Worm (Caenorhabditis elegans): ENCODE data around the gene taf-13.

DNA sequence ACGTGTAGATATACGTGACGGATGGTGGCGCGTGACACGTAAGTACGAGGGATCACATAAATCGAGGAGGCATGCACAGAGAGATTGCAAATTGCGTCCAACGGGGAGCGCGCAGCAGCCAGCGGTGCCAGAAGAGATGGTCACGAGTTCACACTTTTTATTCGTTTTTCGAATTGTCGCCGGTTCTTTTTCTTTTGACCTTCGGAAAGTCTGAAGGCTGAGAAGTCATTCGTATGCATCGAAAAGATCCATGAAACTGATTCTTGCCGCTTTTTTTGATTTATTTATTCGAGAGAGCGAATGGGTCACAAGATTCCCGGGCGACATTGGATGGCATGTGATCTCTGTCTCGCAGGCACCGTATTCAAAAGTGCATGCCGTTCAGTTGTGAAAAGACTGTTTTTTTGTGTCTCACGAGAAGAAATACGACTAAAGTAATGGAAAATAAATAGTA lies 46.4 kb downstream of the taf-13 start:
- TF ChIP-seq ztf-1 (GFP tag; conservative IDR thresholded peaks at IDR 0.05) (no peak), ztf-11 (tag; optimal IDR thresholded peaks at IDR 0.05) (no peak), ama-1 (optimal IDR thresholded peaks at IDR 0.05) (peak; percentile 81), lsy-2 (tag; optimal IDR thresholded peaks at IDR 0.05) (peak in 1 of 2 experiments; percentile 67), nhr-25 (tag; optimal IDR thresholded peaks at IDR 0.05) (peak; percentile 85)
